Fruit fly (Drosophila melanogaster) whole organism, pupa: Measurements from ENCODE around the gene CG42857.

Experiments used
- CG10348 ChIP-seq: fragments of 200-800 bp; sonication (Bioruptor generic); IDR thresholded peaks from 2 replicates; pipeline ENCODE4 v1.3.6; 2022; ENCODE audit warnings: missing biosample characterization, missing genetic modification characterization
- CG12605 ChIP-seq: fragments of 200-800 bp; sonication (Bioruptor generic); IDR thresholded peaks from 2 replicates; pipeline ENCODE4 v1.3.6; 2022; ENCODE audit warnings: missing biosample characterization, missing genetic modification characterization
- CG13204 ChIP-seq: fragments of 200-800 bp; sonication (Bioruptor generic); optimal IDR thresholded peaks from 2 replicates; lab custom pipeline; 2018; ENCODE audit warnings: missing biosample characterization, mild to moderate bottlenecking, missing genetic modification characterization, moderate library complexity
- CG14655 ChIP-seq: fragments of 200-800 bp; sonication (Bioruptor generic); optimal IDR thresholded peaks from 3 replicates; lab custom pipeline; 2017; ENCODE audit warnings: mild to moderate bottlenecking, missing biosample characterization, missing genetic modification reagents, missing genetic modification characterization
- CG15710 ChIP-seq: fragments of 200-800 bp; sonication (Bioruptor generic); optimal IDR thresholded peaks from 2 replicates; lab custom pipeline; 2018; ENCODE audit warnings: missing biosample characterization, mild to moderate bottlenecking, missing genetic modification characterization, moderate library complexity
- CG17806 ChIP-seq: fragments of 200-800 bp; sonication (Bioruptor generic); optimal IDR thresholded peaks from 2 replicates; lab custom pipeline; 2018; ENCODE audit warnings: missing biosample characterization, mild to moderate bottlenecking, missing genetic modification characterization, moderate library complexity
- CG32121 ChIP-seq: fragments of 200-800 bp; sonication (Bioruptor generic); IDR thresholded peaks from 2 replicates; pipeline ENCODE4 v1.3.6; 2022; ENCODE audit warnings: missing biosample characterization, missing genetic modification characterization
- CG34367 ChIP-seq: fragments of 200-800 bp; sonication (Bioruptor generic); optimal IDR thresholded peaks from 2 replicates; lab custom pipeline; 2018; ENCODE audit warnings: missing biosample characterization, mild to moderate bottlenecking, missing genetic modification characterization
- CG4496 ChIP-seq: fragments of 200-800 bp; sonication (Bioruptor generic); IDR thresholded peaks from 3 replicates; pipeline ENCODE4 v1.3.6; 2022; ENCODE audit warnings: missing biosample characterization, missing genetic modification characterization
- CG8159 ChIP-seq: fragments of 200-800 bp; sonication (Bioruptor generic); optimal IDR thresholded peaks from 3 replicates; lab custom pipeline; 2018; ENCODE audit warnings: missing biosample characterization, mild to moderate bottlenecking, missing genetic modification characterization, moderate library complexity
- CG8301 ChIP-seq: fragments of 200-800 bp; sonication (Bioruptor generic); optimal IDR thresholded peaks from 2 replicates; lab custom pipeline; 2018; ENCODE audit warnings: missing biosample characterization, mild to moderate bottlenecking, missing genetic modification characterization
- CG9948 ChIP-seq: fragments of 200-800 bp; sonication (Bioruptor generic); optimal IDR thresholded peaks from 2 replicates; lab custom pipeline; 2018; ENCODE audit warnings: missing biosample characterization, mild to moderate bottlenecking, missing genetic modification characterization, moderate library complexity
- D1 ChIP-seq: fragments of 200-800 bp; sonication (Bioruptor generic); optimal IDR thresholded peaks from 2 replicates; lab custom pipeline; 2018; ENCODE audit warnings: missing biosample characterization, mild to moderate bottlenecking, missing genetic modification characterization, moderate library complexity
- EcR ChIP-seq: fragments of 200-800 bp; sonication (Bioruptor generic); optimal IDR thresholded peaks from 3 replicates; lab custom pipeline; 2019; ENCODE audit warnings: missing biosample characterization, missing genetic modification characterization, mild to moderate bottlenecking, moderate library complexity, missing genetic modification reagents
- Ets98B ChIP-seq: fragments of 200-800 bp; sonication (Bioruptor generic); IDR thresholded peaks from 2 replicates; pipeline ENCODE4 v1.3.6; 2022; ENCODE audit warnings: missing biosample characterization, missing genetic modification characterization
- Pif1A ChIP-seq: fragments of 200-800 bp; sonication (Bioruptor generic); optimal IDR thresholded peaks from 3 replicates; lab custom pipeline; 2016; ENCODE audit warnings: missing biosample characterization, missing genetic modification characterization
- Pif1B ChIP-seq: fragments of 200-800 bp; sonication (Bioruptor generic); optimal IDR thresholded peaks from 3 replicates; lab custom pipeline; 2016; ENCODE audit warnings: missing biosample characterization, missing genetic modification characterization
- Snoo ChIP-seq: fragments of 200-800 bp; sonication (Bioruptor generic); optimal IDR thresholded peaks from 3 replicates; lab custom pipeline; 2017; ENCODE audit warnings: missing biosample characterization, mild to moderate bottlenecking, missing genetic modification characterization, inconsistent platforms
- fd96Ca ChIP-seq: fragments of 200-800 bp; sonication (Bioruptor generic); IDR thresholded peaks from 3 replicates; pipeline ENCODE4 v1.3.6; 2022; ENCODE audit warnings: missing biosample characterization, missing genetic modification characterization
- gl ChIP-seq: fragments of 200-800 bp; sonication (Bioruptor generic); optimal IDR thresholded peaks from 2 replicates; lab custom pipeline; 2018; ENCODE audit warnings: missing biosample characterization, mild to moderate bottlenecking, missing genetic modification characterization
- rn ChIP-seq: fragments of 200-800 bp; sonication (Bioruptor generic); IDR thresholded peaks from 2 replicates; pipeline ENCODE4 v1.3.6; 2022; ENCODE audit warnings: missing biosample characterization, missing genetic modification characterization

The CG42857 gene

dm6 chr3R:9821091-9821490 is at the start of gene CG42857:
TSS of gene CG42857 (minus strand) at chr3R:9821191.
- TF ChIP-seq CG14655 (GFP tag; lab: Kevin White, UChicago) (no peak), gl (tag; lab: Kevin White, UChicago) (no peak), Ets98B (GFP tag; lab: Robert Waterston, UW) (no peak), rn (GFP tag; lab: Robert Waterston, UW) (no peak), EcR (GFP tag; lab: Kevin White, UChicago) (no peak), CG8301 (tag; lab: Kevin White, UChicago) (no peak), CG10348 (GFP tag; lab: Robert Waterston, UW) (no peak), CG15710 (tag; lab: Kevin White, UChicago) (no peak), fd96Ca (GFP tag; lab: Robert Waterston, UW) (no peak), CG34367 (tag; lab: Kevin White, UChicago) (no peak), CG13204 (GFP tag; lab: Kevin White, UChicago) (no peak), CG17806 (tag; lab: Kevin White, UChicago) (no peak), D1 (tag; lab: Kevin White, UChicago) (no peak), CG12605 (GFP tag; lab: Robert Waterston, UW) (no peak), CG8159 (tag; lab: Kevin White, UChicago) (no peak), Snoo (tag; lab: Kevin White, UChicago) (no peak), CG9948 (tag; lab: Kevin White, UChicago) (no peak), CG32121 (no peak), Pif1B (no peak)

DNA sequence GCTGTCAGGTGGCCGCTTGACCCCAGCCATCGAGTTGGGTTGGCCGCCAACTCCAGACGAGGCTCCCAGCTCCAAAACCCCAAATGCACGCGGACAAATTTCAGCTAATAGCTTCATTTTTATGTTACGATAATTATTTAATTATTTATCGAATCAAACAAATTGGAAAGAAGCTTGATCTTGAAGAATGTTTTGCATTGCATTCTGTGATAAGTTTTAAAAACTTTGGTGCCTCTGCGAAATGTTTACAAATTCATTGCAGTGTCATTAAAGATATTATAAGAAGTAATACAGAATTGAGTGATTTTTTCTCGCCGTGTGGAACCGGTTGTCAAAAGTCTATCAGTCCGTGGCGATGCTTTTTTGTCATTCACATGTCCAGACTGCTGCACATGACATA is 49.4 kb upstream of the CG42857 start:
- TF ChIP-seq Ets98B (GFP tag; lab: Robert Waterston, UW) (0 out of 2 replicates have a peak, but pooled peaks have one; percentile 5), CG8301 (tag; lab: Kevin White, UChicago) (peak; percentile 36), CG4496 (GFP tag; lab: Robert Waterston, UW) (no peak), CG9948 (tag; lab: Kevin White, UChicago) (no peak), gl (tag; lab: Kevin White, UChicago) (no peak), D1 (tag; lab: Kevin White, UChicago) (no peak), CG10348 (GFP tag; lab: Robert Waterston, UW) (no peak)

DNA sequence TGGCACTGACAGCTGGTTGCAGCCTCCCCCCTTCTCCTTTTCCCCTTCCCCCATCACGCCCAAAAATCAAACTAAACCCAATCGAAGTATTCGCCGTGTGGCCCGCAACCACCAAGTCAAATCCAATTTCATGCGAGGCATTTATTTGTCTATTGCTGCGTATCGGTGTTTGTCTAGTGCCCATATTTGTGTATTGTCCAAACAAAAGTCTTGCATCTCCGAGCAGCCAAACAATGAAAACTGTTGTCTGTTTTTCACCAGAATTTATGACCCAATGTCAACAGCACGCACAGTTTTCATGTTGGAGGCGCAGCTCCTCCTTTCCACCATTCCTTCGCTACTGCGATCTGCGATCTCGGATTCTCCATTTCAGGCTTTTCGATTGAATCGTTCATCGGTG is 49.0 kb upstream of the CG42857 start:
- TF ChIP-seq CG12605 (GFP tag; lab: Robert Waterston, UW): no peak
- TF ChIP-seq CG15710 (tag; lab: Kevin White, UChicago): no peak
- no peak for TF ChIP-seq CG4496 (GFP tag; lab: Robert Waterston, UW)
- TF ChIP-seq CG8159 (tag; lab: Kevin White, UChicago): no peak
- no peak for TF ChIP-seq CG17806 (tag; lab: Kevin White, UChicago)

- TF ChIP-seq Pif1A (GFP tag; lab: Kevin White, UChicago) (no peak), CG17806 (tag; lab: Kevin White, UChicago) (no peak), CG14655 (GFP tag; lab: Kevin White, UChicago) (no peak), D1 (tag; lab: Kevin White, UChicago) (peak; percentile 30), CG8301 (tag; lab: Kevin White, UChicago) (peak; percentile 12)
Observed at dm6 chr3R:9868538-9869398, 47.8 kb upstream of the CG42857 start.

DNA sequence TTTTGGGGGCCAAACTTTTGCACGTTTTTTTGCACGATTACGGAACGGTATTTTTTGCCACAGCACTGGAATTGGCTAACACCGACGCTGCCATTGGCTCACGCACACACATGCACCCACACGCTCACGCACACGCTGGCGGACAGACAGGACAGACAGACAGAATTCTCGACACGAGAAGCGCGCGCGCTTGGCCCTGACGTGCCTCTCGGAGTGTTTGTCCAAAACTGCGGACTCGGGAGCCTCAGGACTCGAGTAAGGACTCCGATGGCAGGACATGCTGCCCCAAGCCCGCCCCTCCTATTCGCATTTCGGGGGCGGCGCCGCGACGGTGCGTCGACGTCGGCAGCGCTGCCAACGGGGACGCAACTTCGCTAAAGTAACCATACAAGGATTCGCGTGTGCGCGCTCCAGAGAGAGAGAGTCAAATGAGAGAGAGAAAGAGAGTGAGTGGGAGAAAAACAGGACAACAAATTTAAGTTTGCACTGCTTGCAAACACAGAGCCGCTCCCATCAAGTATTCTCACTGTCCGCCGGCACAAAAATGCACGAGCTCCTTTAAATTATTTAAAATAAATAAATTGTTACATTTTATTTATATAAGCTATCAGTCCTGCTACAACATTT is 47.0 kb upstream of the CG42857 start, which contains the start of gene Teh1:
Gene Teh1, minus strand, starts transcription at position 210 of the 627 bp plus-strand sequence.
- TF ChIP-seq CG14655 (GFP tag; lab: Kevin White, UChicago): no peak
- no peak for TF ChIP-seq gl (tag; lab: Kevin White, UChicago)
- no peak for TF ChIP-seq Pif1A (GFP tag; lab: Kevin White, UChicago)
- TF ChIP-seq CG17806 (tag; lab: Kevin White, UChicago): no peak
- no peak for TF ChIP-seq CG12605 (GFP tag; lab: Robert Waterston, UW)
- no peak for TF ChIP-seq Snoo (tag; lab: Kevin White, UChicago)
- TF ChIP-seq, all 21 proteins: peak for 0

- TF ChIP-seq CG4496 (GFP tag; lab: Robert Waterston, UW) (no peak), CG13204 (GFP tag; lab: Kevin White, UChicago) (peak; percentile 30)
Observed at dm6 chr3R:9865854-9866396, 44.9 kb upstream of the CG42857 start.
